Worm (Caenorhabditis elegans): ENCODE results near the gene F22B5.6.

- no peak for TF ChIP-seq flt-1 (GFP tag; IDR thresholded peaks at IDR 0.05)
- no peak for TF ChIP-seq ama-1 (optimal IDR thresholded peaks at IDR 0.05)
- no peak for TF ChIP-seq aly-1 (tag; optimal IDR thresholded peaks at IDR 0.05)
- no peak for TF ChIP-seq ceh-13 (GFP tag; optimal IDR thresholded peaks at IDR 0.05)
- TF ChIP-seq ets-7 (tag; optimal IDR thresholded peaks at IDR 0.05) = no peak
- no peak for TF ChIP-seq scrt-1 (GFP tag; IDR thresholded peaks at IDR 0.05)
Measured at ce11 chrII:8475306-8475822, 19.4 kb upstream of the F22B5.6 start, which contains the start of the genes M05D6.1 and M05D6.3.
